Worm (Caenorhabditis elegans): Measurements from ENCODE around the gene clec-124.

clec-124 gene

ce11 chrII:3251782-3252181 is 2.3 kb downstream of the clec-124 start:
- TF ChIP-seq Y5F2A.4 (GFP tag; optimal IDR thresholded peaks at IDR 0.05) (no peak), aha-1 (tag) (peak; percentile 96)

- TF ChIP-seq F10B5.3 (tag; optimal IDR thresholded peaks at IDR 0.05) (no peak), unc-62 (GFP tag; optimal IDR thresholded peaks at IDR 0.05 in 1 of 2) (peak in 1 of 2 experiments; percentile 8), unc-62 (tag; optimal IDR thresholded peaks at IDR 0.05) (no peak)
These were observed 9.7 kb downstream of the clec-124 start, which contains the start of gene gcy-19 for ce11 chrII:3259254-3259653. TSS of gene gcy-19 (minus strand) at chrII:3259354.

- no peak for TF ChIP-seq pqm-1 (tag; optimal IDR thresholded peaks at IDR 0.05)
- no peak for TF ChIP-seq skn-1 (tag; optimal IDR thresholded peaks at IDR 0.05)
- TF ChIP-seq hmg-1.1 (GFP tag; IDR thresholded peaks at IDR 0.05) = no peak
- no peak for TF ChIP-seq T20F7.1 (GFP tag; optimal IDR thresholded peaks at IDR 0.05)
- no peak for TF ChIP-seq daf-19 (GFP tag; conservative IDR thresholded peaks at IDR 0.05)
- no peak for TF ChIP-seq arid-1 (GFP tag; conservative IDR thresholded peaks at IDR 0.05)
- no peak for TF ChIP-seq jun-1 (tag; optimal IDR thresholded peaks at IDR 0.05)
- no peak for TF ChIP-seq ceh-32 (tag; optimal IDR thresholded peaks at IDR 0.05; ENCODE audit: poor library complexity)
- no peak for TF ChIP-seq ces-1 (GFP tag; optimal IDR thresholded peaks at IDR 0.05)
- TF ChIP-seq F44E2.7 (GFP tag; IDR thresholded peaks at IDR 0.05) = no peak
- no peak for TF ChIP-seq sdz-12 (GFP tag; optimal IDR thresholded peaks at IDR 0.05)
- no peak for TF ChIP-seq hif-1 (tag; optimal IDR thresholded peaks at IDR 0.05)
These were observed 13.0 kb downstream of the clec-124 start, which contains the start of gene F02E11.2 for ce11 chrII:3262504-3262903. TSS of gene F02E11.2 (plus strand) at chrII:3262804.

ce11 chrII:3264704-3265103 is 15.2 kb downstream of the clec-124 start:
- TF ChIP-seq nhr-10 (tag; optimal IDR thresholded peaks at IDR 0.05) = no peak
- TF ChIP-seq duxl-1 (tag; optimal IDR thresholded peaks at IDR 0.05; ENCODE audit: poor library complexity) = no peak
- no peak for TF ChIP-seq hlh-30 (tag; optimal IDR thresholded peaks at IDR 0.05; ENCODE audit: insufficient read depth)
- TF ChIP-seq vab-7 (GFP tag; IDR thresholded peaks at IDR 0.05) = no peak
- TF ChIP-seq daf-12 (tag; optimal IDR thresholded peaks at IDR 0.05) = no peak
- TF ChIP-seq lin-15B (tag; optimal IDR thresholded peaks at IDR 0.05) = no peak
- TF ChIP-seq aha-1 (tag) = no peak
- no peak for TF ChIP-seq daf-16 (GFP tag; optimal IDR thresholded peaks at IDR 0.05)
- no peak for TF ChIP-seq daf-16 (tag; optimal IDR thresholded peaks at IDR 0.05)
- TF ChIP-seq F44E2.7 (GFP tag; IDR thresholded peaks at IDR 0.05) = no peak

- no peak for TF ChIP-seq Y48G9A.11 (GFP tag; IDR thresholded peaks at IDR 0.05)
These were observed 17.9 kb downstream of the clec-124 start, which contains the start of gene F02E11.7 for ce11 chrII:3267365-3267764. TSS of gene F02E11.7 (plus strand) at chrII:3267665.

ce11 chrII:3267815-3268214 is 18.3 kb downstream of the clec-124 start:
- TF ChIP-seq T26A8.4 (GFP tag; IDR thresholded peaks at IDR 0.05) (0 out of 2 replicates have a peak, but pooled peaks have one; percentile 26), zfp-3 (GFP tag; conservative IDR thresholded peaks at IDR 0.05) (0 out of 2 replicates have a peak, but pooled peaks have one; percentile 43), ceh-44 (GFP tag; IDR thresholded peaks at IDR 0.05) (0 out of 2 replicates have a peak, but pooled peaks have one; percentile 22), daf-16 (GFP tag; optimal IDR thresholded peaks at IDR 0.05) (peak in 1 of 2 experiments; percentile 21), daf-16 (tag; optimal IDR thresholded peaks at IDR 0.05) (no peak), lin-38 (GFP tag; IDR thresholded peaks at IDR 0.05) (peak; percentile 56), ceh-62 (tag; optimal IDR thresholded peaks at IDR 0.05) (no peak), pha-4 (GFP tag; IDR thresholded peaks at IDR 0.05) (peak; percentile 53; the same call in 1 of the 2 replicates), pha-4 (tag; optimal IDR thresholded peaks at IDR 0.05) (no peak), snpc-1.2 (GFP tag; IDR thresholded peaks at IDR 0.05) (0 out of 2 replicates have a peak, but pooled peaks have one; percentile 45), unc-62 (GFP tag; optimal IDR thresholded peaks at IDR 0.05 in 1 of 2) (no peak), unc-62 (tag; optimal IDR thresholded peaks at IDR 0.05) (no peak), dve-1 (tag; optimal IDR thresholded peaks at IDR 0.05; ENCODE audit: insufficient read depth) (peak; percentile 27), dmd-8 (GFP tag; IDR thresholded peaks at IDR 0.05) (0 out of 2 replicates have a peak, but pooled peaks have one; percentile 45), lir-3 (tag; optimal IDR thresholded peaks at IDR 0.05) (no peak), madf-5 (GFP tag; IDR thresholded peaks at IDR 0.05) (peak in 1 of 2 experiments; percentile 55; a peak in 1 of 4 replicates), mdt-29 (GFP tag; IDR thresholded peaks at IDR 0.05) (no peak), mes-2 (tag; optimal IDR thresholded peaks at IDR 0.05; ENCODE audit: poor library complexity, severe bottlenecking) (peak; percentile 55), hmg-1.1 (GFP tag; IDR thresholded peaks at IDR 0.05) (0 out of 2 replicates have a peak, but pooled peaks have one; percentile 10), attf-4 (tag; optimal IDR thresholded peaks at IDR 0.05) (no peak), ztf-11 (tag; optimal IDR thresholded peaks at IDR 0.05) (no peak)

All from whole organism, L4 larva.